ENCODE assay signal across 2 fruit fly cellular contexts in genomic region chrX:3448893-3449394, dm6.
TF ChIP-seq lines count a peak whose summit lies in the region.

Gene CG12535, minus strand, starts transcription at chrX:3448943.

- TF ChIP-seq CTCF in whole organism, embryonic (GFP tag; optimal IDR thresholded peaks at IDR 0.05; lab: Kevin White, UChicago) = no peak

TF ChIP-seq in whole organism, embryonic, 481 proteins besides CTCF, POLR2A, EP300 and RAD21:
- TF ChIP-seq Deaf1 (tag; optimal IDR thresholded peaks at IDR 0.05; lab: Kevin White, UChicago) = no peak
- TF ChIP-seq Jarid2 (GFP tag; optimal IDR thresholded peaks at IDR 0.05; lab: Kevin White, UChicago) = no peak
- TF ChIP-seq wor (GFP tag; IDR thresholded peaks at IDR 0.05; lab: Robert Waterston, UW) = no peak
- TF ChIP-seq Atf6 (GFP tag; IDR thresholded peaks at IDR 0.05; lab: Robert Waterston, UW) = no peak
- TF ChIP-seq ato (GFP tag; IDR thresholded peaks at IDR 0.05; lab: Robert Waterston, UW; ENCODE audit: partially characterized antibody) = no peak
- TF ChIP-seq Doc2 (GFP tag; IDR thresholded peaks at IDR 0.05; lab: Robert Waterston, UW) = no peak
- peak; percentile 26 for TF ChIP-seq zen (tag; optimal IDR thresholded peaks at IDR 0.05; lab: Kevin White, UChicago)
- no peak for TF ChIP-seq CG16863 (GFP tag; optimal IDR thresholded peaks at IDR 0.05; lab: Kevin White, UChicago)
- no peak for TF ChIP-seq Hsf (GFP tag; optimal IDR thresholded peaks at IDR 0.05; lab: Kevin White, UChicago)
- TF ChIP-seq CG33213 (GFP tag; optimal IDR thresholded peaks at IDR 0.05; lab: Kevin White, UChicago) = no peak
- TF ChIP-seq onecut (GFP tag; IDR thresholded peaks at IDR 0.05; lab: Robert Waterston, UW) = no peak
- no peak for TF ChIP-seq CG31441 (GFP tag; IDR thresholded peaks at IDR 0.05; lab: Robert Waterston, UW)
- TF ChIP-seq CG30020 (tag; optimal IDR thresholded peaks at IDR 0.05; lab: Kevin White, UChicago) = peak; percentile 73
- no peak for TF ChIP-seq Dek (tag; optimal IDR thresholded peaks at IDR 0.05; lab: Kevin White, UChicago)
- TF ChIP-seq Dfd (GFP tag; optimal IDR thresholded peaks at IDR 0.05; lab: Kevin White, UChicago) = peak in 1 of 2 experiments; percentile 0
- no peak for TF ChIP-seq fu2 (GFP tag; optimal IDR thresholded peaks at IDR 0.05; lab: Kevin White, UChicago)
- TF ChIP-seq CG3995 (GFP tag; optimal IDR thresholded peaks at IDR 0.05; lab: Kevin White, UChicago) = no peak
- no peak for TF ChIP-seq ase (GFP tag; IDR thresholded peaks at IDR 0.05; lab: Robert Waterston, UW)
- TF ChIP-seq ash1 (GFP tag; optimal IDR thresholded peaks at IDR 0.05; lab: Kevin White, UChicago) = no peak
- no peak for TF ChIP-seq CG17612 (GFP tag; IDR thresholded peaks at IDR 0.05; lab: Robert Waterston, UW)
- no peak for TF ChIP-seq gt (GFP tag; IDR thresholded peaks at IDR 0.05; lab: Robert Waterston, UW)
- TF ChIP-seq z (GFP tag; IDR thresholded peaks at IDR 0.05; lab: Robert Waterston, UW) = 0 out of 3 replicates have a peak, but pooled peaks have one; percentile 33
- TF ChIP-seq CG6765 (GFP tag; optimal IDR thresholded peaks at IDR 0.05; lab: Kevin White, UChicago) = no peak
- TF ChIP-seq Dp (GFP tag; optimal IDR thresholded peaks at IDR 0.05; lab: Kevin White, UChicago) = no peak
- no peak for TF ChIP-seq CG10462 (GFP tag; optimal IDR thresholded peaks at IDR 0.05; lab: Kevin White, UChicago)
- no peak for TF ChIP-seq CG4424 (GFP tag; optimal IDR thresholded peaks at IDR 0.05; lab: Kevin White, UChicago)
- TF ChIP-seq Poxn (GFP tag; IDR thresholded peaks at IDR 0.05; lab: Robert Waterston, UW) = no peak
- TF ChIP-seq Scr (GFP tag; IDR thresholded peaks at IDR 0.05; lab: Robert Waterston, UW; ENCODE audit: partially characterized antibody) = no peak
- TF ChIP-seq Atf3 (GFP tag; optimal IDR thresholded peaks at IDR 0.05; lab: Kevin White, UChicago) = no peak
- TF ChIP-seq Pdp1 (GFP tag; optimal IDR thresholded peaks at IDR 0.05; lab: Kevin White, UChicago) = peak in 1 of 2 experiments; percentile 59
- TF ChIP-seq CG6854 (GFP tag; optimal IDR thresholded peaks at IDR 0.05; lab: Kevin White, UChicago) = no peak

TF ChIP-seq in whole organism, prepupa, 60 proteins besides CTCF, POLR2A, EP300 and RAD21:
- no peak for TF ChIP-seq Met (GFP tag; optimal IDR thresholded peaks at IDR 0.05; lab: Kevin White, UChicago)
- TF ChIP-seq svp (GFP tag; lab: Kevin White, UChicago) = peak; percentile 62
